Worm (Caenorhabditis elegans) whole organism, young adult: ENCODE results near the gene fbxa-96.

Experiments
- B0019.2 ChIP-seq: fragments of 200-800 bp; sonication (Bioruptor generic); conservative IDR thresholded peaks from 2 replicates; pipeline ENCODE4 v1.3.6; 2022; ENCODE audit warnings: missing genetic modification reagents, missing genetic modification characterization, missing compliant biosample characterization
- F10E7.11 ChIP-seq: sonication (generic microtip); optimal IDR thresholded peaks from 2 replicates; lab custom pipeline; 2017; ENCODE audit warnings: mild to moderate bottlenecking, missing genetic modification characterization, moderate library complexity, missing compliant biosample characterization
- F22D6.2 ChIP-seq: sonication (generic microtip); optimal IDR thresholded peaks from 2 replicates; lab custom pipeline; 2016; ENCODE audit warnings: mild to moderate bottlenecking, missing genetic modification characterization, missing compliant biosample characterization
- F37B4.10 ChIP-seq: fragments of 200-800 bp; sonication (Bioruptor generic); IDR thresholded peaks from 2 replicates; pipeline ENCODE4 v1.3.6; 2022; ENCODE audit warnings: missing genetic modification characterization, missing compliant biosample characterization
- F52B5.7 ChIP-seq: sonication (generic microtip); optimal IDR thresholded peaks from 2 replicates; lab custom pipeline; 2016; ENCODE audit warnings: mild to moderate bottlenecking, missing genetic modification characterization, missing compliant biosample characterization
- F57A8.1 ChIP-seq: fragments of 200-800 bp; sonication (Bioruptor generic); optimal IDR thresholded peaks from 2 replicates; lab custom pipeline; 2018; ENCODE audit warnings: mild to moderate bottlenecking, missing genetic modification characterization, moderate library complexity, missing compliant biosample characterization
- Y67H2A.10 ChIP-seq: fragments of 200-800 bp; sonication (Bioruptor generic); conservative IDR thresholded peaks from 2 replicates; pipeline ENCODE4 v1.3.6; 2022; ENCODE audit warnings: missing genetic modification reagents, missing genetic modification characterization, missing compliant biosample characterization
- Y95B8A.8 ChIP-seq: fragments of 200-800 bp; sonication (Bioruptor generic); IDR thresholded peaks from 2 replicates; pipeline ENCODE4 v1.3.6; 2022; ENCODE audit warnings: missing genetic modification reagents, missing genetic modification characterization, missing compliant biosample characterization
- ZK185.1 ChIP-seq: sonication (generic microtip); optimal IDR thresholded peaks from 2 replicates; lab custom pipeline; 2016; ENCODE audit warnings: mild to moderate bottlenecking, missing genetic modification characterization, missing compliant biosample characterization; ENCODE audit not compliant: poor library complexity, severe bottlenecking
- athp-1 ChIP-seq: sonication (generic microtip); optimal IDR thresholded peaks from 2 replicates; lab custom pipeline; 2017; ENCODE audit warnings: mild to moderate bottlenecking, missing genetic modification characterization, missing compliant biosample characterization
- cebp-1 ChIP-seq, 2 experiments: fragments of 200-800 bp in 1 of 2; sonication (Bioruptor generic) in 1 of 2; sonication (generic microtip) in 1 of 2; IDR thresholded peaks in 1 of 2; optimal IDR thresholded peaks in 1 of 2; 2 replicates each; pipeline versions ENCODE4 v1.3.6 to Lab custom; 2017 to 2022; ENCODE audit warnings: missing compliant biosample characterization in 2 of 2, missing genetic modification characterization in 2 of 2, mild to moderate bottlenecking in 1 of 2, missing genetic modification reagents in 1 of 2, moderate library complexity in 1 of 2
- chd-7 ChIP-seq: sonication (generic microtip); optimal IDR thresholded peaks from 2 replicates; lab custom pipeline; 2016; ENCODE audit warnings: mild to moderate bottlenecking, missing genetic modification characterization, moderate library complexity, missing compliant biosample characterization
- dpff-1 ChIP-seq: sonication (generic microtip); optimal IDR thresholded peaks from 2 replicates; lab custom pipeline; 2017; ENCODE audit warnings: mild to moderate bottlenecking, missing genetic modification characterization, missing compliant biosample characterization
- ekl-4 ChIP-seq: fragments of 200-800 bp; sonication (Bioruptor generic); IDR thresholded peaks from 2 replicates; pipeline ENCODE4 v1.3.6; 2022; ENCODE audit warnings: missing genetic modification reagents, missing genetic modification characterization, missing compliant biosample characterization
- hlh-26 ChIP-seq: fragments of 200-800 bp; sonication (Bioruptor generic); conservative IDR thresholded peaks from 2 replicates; pipeline ENCODE4 v1.3.6; 2022; ENCODE audit warnings: missing genetic modification reagents, missing genetic modification characterization, missing compliant biosample characterization
- lin-40 ChIP-seq: sonication (generic microtip); optimal IDR thresholded peaks from 2 replicates; lab custom pipeline; 2016; ENCODE audit warnings: missing genetic modification characterization, mild to moderate bottlenecking, missing compliant biosample characterization, missing genotype, missing genetic modification reagents
- madf-10 ChIP-seq: sonication (generic microtip); optimal IDR thresholded peaks from 2 replicates; lab custom pipeline; 2016; ENCODE audit warnings: mild to moderate bottlenecking, missing genetic modification characterization, missing compliant biosample characterization
- madf-3 ChIP-seq: fragments of 200-800 bp; sonication (Bioruptor generic); IDR thresholded peaks from 2 replicates; pipeline ENCODE4 v1.3.6; 2022; ENCODE audit warnings: missing genetic modification reagents, missing genetic modification characterization, missing compliant biosample characterization
- madf-6 ChIP-seq: fragments of 200-800 bp; sonication (Bioruptor generic); IDR thresholded peaks from 2 replicates; pipeline ENCODE4 v1.3.6; 2022; ENCODE audit warnings: missing genetic modification reagents, missing genetic modification characterization, missing compliant biosample characterization
- mcd-1 ChIP-seq: fragments of 200-800 bp; sonication (Bioruptor generic); IDR thresholded peaks from 2 replicates; pipeline ENCODE4 v1.3.6; 2022; ENCODE audit warnings: missing genetic modification reagents, missing genetic modification characterization, missing compliant biosample characterization
- nfya-1 ChIP-seq: sonication (generic microtip); optimal IDR thresholded peaks from 2 replicates; lab custom pipeline; 2017; ENCODE audit warnings: antibody characterized with exemption, missing compliant biosample characterization, missing genetic modification characterization, borderline replicate concordance; ENCODE audit not compliant: insufficient read depth
- nfyb-1 ChIP-seq: fragments of 200-800 bp; sonication (Bioruptor generic); IDR thresholded peaks from 2 replicates; pipeline ENCODE4 v1.3.6; 2022; ENCODE audit warnings: missing genetic modification reagents, missing genetic modification characterization, missing compliant biosample characterization
- nhr-80 ChIP-seq: sonication (generic microtip); optimal IDR thresholded peaks from 2 replicates; lab custom pipeline; 2016; ENCODE audit warnings: missing genetic modification characterization, missing compliant biosample characterization
- repo-1 ChIP-seq: sonication (generic microtip); optimal IDR thresholded peaks from 2 replicates; lab custom pipeline; 2017; ENCODE audit warnings: mild to moderate bottlenecking, missing genetic modification characterization, missing compliant biosample characterization
- rpc-1 ChIP-seq, 2 experiments: fragments of 150-350 bp in 1 of 2; sonication (generic microtip) in 1 of 2; optimal IDR thresholded peaks; 2 replicates each; lab custom pipeline; 2014 to 2018; ENCODE audit warnings: missing biosample characterization in 1 of 2, missing genetic modification characterization in 1 of 2, missing genetic modification reagents in 1 of 2, missing genotype in 1 of 2
- snpc-1.3 ChIP-seq: sonication (generic microtip); optimal IDR thresholded peaks from 2 replicates; lab custom pipeline; 2017; ENCODE audit warnings: missing genetic modification characterization, mild to moderate bottlenecking, missing compliant biosample characterization, antibody characterized with exemption, moderate library complexity, missing genotype, missing genetic modification reagents; ENCODE audit not compliant: insufficient read depth
- snpc-4 ChIP-seq, 5 experiments: fragments of 150-350 bp in 1 of 5; sonication (generic microtip) in 4 of 5; optimal IDR thresholded peaks; 2 replicates each; lab custom pipeline; 2014 to 2018; ENCODE audit warnings: missing genetic modification characterization in 5 of 5, missing biosample characterization in 3 of 5, antibody characterized with exemption in 2 of 5, mild to moderate bottlenecking in 2 of 5, missing compliant biosample characterization in 2 of 5, missing genotype in 2 of 5, moderate library complexity in 2 of 5, missing genetic modification reagents in 1 of 5
- tlf-1 ChIP-seq: fragments of 200-800 bp; sonication (Bioruptor generic); optimal IDR thresholded peaks from 2 replicates; lab custom pipeline; 2018; ENCODE audit warnings: mild to moderate bottlenecking, missing genetic modification characterization, missing compliant biosample characterization
- xnd-1 ChIP-seq: sonication (generic microtip); optimal IDR thresholded peaks from 2 replicates; lab custom pipeline; 2016; ENCODE audit warnings: missing genotype, missing genetic modification reagents, missing genetic modification characterization, missing compliant biosample characterization
- ztf-26 ChIP-seq: sonication (generic microtip); optimal IDR thresholded peaks from 2 replicates; lab custom pipeline; 2017; ENCODE audit warnings: missing genetic modification characterization, missing compliant biosample characterization
- ztf-28 ChIP-seq: fragments of 200-800 bp; sonication (Bioruptor generic); IDR thresholded peaks from 2 replicates; pipeline ENCODE4 v1.3.6; 2022; ENCODE audit warnings: missing genetic modification reagents, missing genetic modification characterization, missing compliant biosample characterization

The fbxa-96 gene

ce11 chrX:15040552-15041080 lies 19.6 kb downstream of the fbxa-96 start, which contains the start of gene C18B12.4 (continued):
- peak; percentile 64 for TF ChIP-seq ZK185.1 (tag; lab: Kevin White, UChicago)
- peak; percentile 93 for TF ChIP-seq ztf-26 (tag; lab: Kevin White, UChicago)
- TF ChIP-seq snpc-4 (GFP tag; optimal IDR thresholded peaks at IDR 0.05; lab: Kevin White, UChicago) = no peak
- TF ChIP-seq snpc-4 (tag; optimal IDR thresholded peaks at IDR 0.05; lab: Kevin White, UChicago) = peak; percentile 19 to 74 (median 62)
- TF ChIP-seq snpc-1.3 (tag; lab: Kevin White, UChicago) = no peak
- TF ChIP-seq tlf-1 (GFP tag; lab: Kevin White, UChicago) = peak; percentile 37
- no peak for TF ChIP-seq nfya-1 (tag; lab: Kevin White, UChicago)
- no peak for TF ChIP-seq dpff-1
- TF ChIP-seq xnd-1 (tag; lab: Kevin White, UChicago) = no peak

DNA sequence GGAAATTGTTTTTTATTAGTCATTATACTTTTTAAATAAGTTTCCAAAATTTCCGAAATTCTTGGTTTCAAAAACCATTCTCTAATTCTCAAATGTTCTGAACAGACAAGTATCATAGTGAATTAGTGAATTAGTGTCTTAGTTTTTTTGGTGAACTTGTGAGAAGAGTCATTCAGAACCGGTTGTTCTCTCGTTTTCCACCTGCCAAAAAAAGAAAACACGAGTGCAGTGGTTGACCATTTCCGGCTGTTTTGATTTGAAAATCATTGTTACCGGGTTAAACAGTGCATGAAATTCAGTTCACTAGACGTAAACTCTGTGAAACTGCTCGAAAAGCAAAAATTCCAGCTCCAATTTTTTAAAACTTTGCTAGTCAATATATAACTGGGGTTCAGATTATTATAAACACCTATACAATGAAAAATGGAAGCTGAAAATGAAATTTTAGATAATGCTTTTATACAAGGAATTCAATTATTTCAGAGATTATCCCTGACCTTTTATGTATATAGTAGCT lies 20.4 kb downstream of the fbxa-96 start:
- no peak for TF ChIP-seq Y95B8A.8 (GFP tag; lab: Robert Waterston, UW)
- TF ChIP-seq Y67H2A.10 (GFP tag; lab: Robert Waterston, UW) = no peak
- no peak for TF ChIP-seq ekl-4
- no peak for TF ChIP-seq madf-6 (GFP tag; lab: Robert Waterston, UW)
- TF ChIP-seq nhr-80 (tag; lab: Kevin White, UChicago) = no peak
- TF ChIP-seq snpc-1.3 (tag; lab: Kevin White, UChicago) = no peak
- TF ChIP-seq lin-40 (tag; lab: Kevin White, UChicago) = no peak
- no peak for TF ChIP-seq F22D6.2
- no peak for TF ChIP-seq F37B4.10
- TF ChIP-seq F52B5.7 (tag; lab: Kevin White, UChicago) = no peak
- no peak for TF ChIP-seq F10E7.11
- no peak for TF ChIP-seq ztf-28 (GFP tag; lab: Robert Waterston, UW)
- TF ChIP-seq rpc-1 (optimal IDR thresholded peaks at IDR 0.05; lab: Kevin White, UChicago) = no peak
- TF ChIP-seq rpc-1 (tag; optimal IDR thresholded peaks at IDR 0.05; lab: Kevin White, UChicago) = no peak
- TF ChIP-seq mcd-1 (GFP tag; lab: Robert Waterston, UW) = no peak
- no peak for TF ChIP-seq B0019.2 (GFP tag; lab: Robert Waterston, UW)
- no peak for TF ChIP-seq ZK185.1 (tag; lab: Kevin White, UChicago)
- no peak for TF ChIP-seq hlh-26 (GFP tag; lab: Robert Waterston, UW)

- TF ChIP-seq lin-40 (tag; lab: Kevin White, UChicago) = no peak
- TF ChIP-seq cebp-1 (GFP tag; IDR thresholded peaks at IDR 0.05; lab: Robert Waterston, UW) = no peak
- no peak for TF ChIP-seq cebp-1 (tag; optimal IDR thresholded peaks at IDR 0.05; lab: Kevin White, UChicago)
- TF ChIP-seq, all 124 proteins: peak for 0
Observed at ce11 chrX:15039029-15039695, 21.0 kb downstream of the fbxa-96 start.

- TF ChIP-seq madf-3 (GFP tag; lab: Robert Waterston, UW) = peak; percentile 59; the same call in 1 of the 2 replicates
- peak; percentile 19 for TF ChIP-seq ZK185.1 (tag; lab: Kevin White, UChicago)
- TF ChIP-seq cebp-1 (GFP tag; IDR thresholded peaks at IDR 0.05; lab: Robert Waterston, UW) = no peak
- TF ChIP-seq cebp-1 (tag; optimal IDR thresholded peaks at IDR 0.05; lab: Kevin White, UChicago) = peak; percentile 21
- TF ChIP-seq F57A8.1 (GFP tag; lab: Kevin White, UChicago) = no peak
- TF ChIP-seq F22D6.2 = peak; percentile 17
- peak; percentile 41 for TF ChIP-seq chd-7
- TF ChIP-seq madf-10 = no peak
- TF ChIP-seq athp-1 (tag; lab: Kevin White, UChicago) = peak; percentile 16
- TF ChIP-seq repo-1 (tag; lab: Kevin White, UChicago) = peak; percentile 65
- TF ChIP-seq lin-40 (tag; lab: Kevin White, UChicago) = peak; percentile 51
- TF ChIP-seq nfyb-1 (GFP tag; lab: Robert Waterston, UW) = peak; percentile 28; the same call in 1 of the 2 replicates
- TF ChIP-seq, all 124 proteins: peak for 9
Observed at ce11 chrX:15036287-15036686, 23.9 kb downstream of the fbxa-96 start.
